Fruit fly (Drosophila melanogaster) whole organism, adult: ENCODE measurements around the gene CG43645.

ENCODE experiments used
- CG11617 ChIP-seq: fragments of 200-800 bp; sonication (Bioruptor generic); optimal IDR thresholded peaks from 2 replicates; lab custom pipeline; 2017; ENCODE audit warnings: mild to moderate bottlenecking, missing biosample characterization, missing genetic modification reagents, missing genetic modification characterization
- CG12768 ChIP-seq: fragments of 200-800 bp; sonication (Bioruptor generic); optimal IDR thresholded peaks from 2 replicates; lab custom pipeline; 2017; ENCODE audit warnings: missing biosample characterization, missing genetic modification characterization, mild to moderate bottlenecking, moderate library complexity, missing genetic modification reagents
- CG14711 ChIP-seq: fragments of 200-800 bp; sonication (Bioruptor generic); optimal IDR thresholded peaks from 2 replicates; lab custom pipeline; 2018; ENCODE audit warnings: missing biosample characterization, mild to moderate bottlenecking, missing genetic modification characterization, moderate library complexity
- CG1620 ChIP-seq: fragments of 200-800 bp; sonication (Bioruptor generic); optimal IDR thresholded peaks from 2 replicates; lab custom pipeline; 2016; ENCODE audit warnings: missing biosample characterization, missing genetic modification characterization
- CG33017 ChIP-seq: fragments of 200-800 bp; sonication (Bioruptor generic); optimal IDR thresholded peaks from 2 replicates; lab custom pipeline; 2018; ENCODE audit warnings: missing biosample characterization, mild to moderate bottlenecking, missing genetic modification characterization, moderate library complexity
- CG5204 ChIP-seq: fragments of 200-800 bp; sonication (Bioruptor generic); optimal IDR thresholded peaks from 2 replicates; lab custom pipeline; 2016; ENCODE audit warnings: missing biosample characterization, missing genetic modification characterization
- CG7045 ChIP-seq: fragments of 200-800 bp; sonication (Bioruptor generic); optimal IDR thresholded peaks from 2 replicates; lab custom pipeline; 2017; ENCODE audit warnings: missing biosample characterization, mild to moderate bottlenecking, missing genetic modification characterization
- CG7101 ChIP-seq: fragments of 200-800 bp; sonication (Bioruptor generic); optimal IDR thresholded peaks from 2 replicates; lab custom pipeline; 2018; ENCODE audit warnings: missing biosample characterization, mild to moderate bottlenecking, missing genetic modification characterization, moderate library complexity
- Clk ChIP-seq: fragments of 200-800 bp; sonication (Bioruptor generic); optimal IDR thresholded peaks from 2 replicates; lab custom pipeline; 2017; ENCODE audit warnings: missing biosample characterization, missing genetic modification characterization
- Crg-1 ChIP-seq: fragments of 200-800 bp; sonication (Bioruptor generic); optimal IDR thresholded peaks from 2 replicates; lab custom pipeline; 2016; ENCODE audit warnings: missing biosample characterization, missing genetic modification characterization
- Hr96 ChIP-seq: fragments of 200-800 bp; sonication (Bioruptor generic); optimal IDR thresholded peaks from 2 replicates; lab custom pipeline; 2016; ENCODE audit warnings: missing biosample characterization, missing genetic modification characterization
- Mnt ChIP-seq: fragments of 200-800 bp; sonication (Bioruptor generic); optimal IDR thresholded peaks from 2 replicates; lab custom pipeline; 2016; ENCODE audit warnings: missing biosample characterization, mild to moderate bottlenecking, missing genetic modification characterization
- bab1 ChIP-seq: fragments of 200-800 bp; sonication (Bioruptor generic); optimal IDR thresholded peaks from 3 replicates; lab custom pipeline; 2019; ENCODE audit warnings: missing biosample characterization, mild to moderate bottlenecking, missing genetic modification characterization, moderate library complexity
- cic ChIP-seq: fragments of 200-800 bp; sonication (Bioruptor generic); optimal IDR thresholded peaks from 2 replicates; lab custom pipeline; 2017; ENCODE audit warnings: missing biosample characterization, mild to moderate bottlenecking, missing genetic modification characterization, moderate library complexity
- cnc ChIP-seq, 2 experiments: fragments of >200 bp; optimal IDR thresholded peaks; 2 replicates each; lab custom pipeline; 2017
- kay ChIP-seq: fragments of 200-800 bp; sonication (Bioruptor generic); peaks from one replicate; lab custom pipeline; 2016; ENCODE audit warnings: missing biosample characterization, missing genetic modification characterization, borderline replicate concordance
- ovo ChIP-seq: fragments of 200-800 bp; sonication (Bioruptor generic); optimal IDR thresholded peaks from 2 replicates; lab custom pipeline; 2016; ENCODE audit warnings: missing biosample characterization, missing genetic modification characterization
- pad ChIP-seq: fragments of 200-800 bp; sonication (Bioruptor generic); optimal IDR thresholded peaks from 3 replicates; lab custom pipeline; 2017; ENCODE audit warnings: missing biosample characterization, missing genetic modification characterization, mild to moderate bottlenecking, moderate library complexity, missing genetic modification reagents
- tj ChIP-seq: fragments of 200-800 bp; sonication (Bioruptor generic); optimal IDR thresholded peaks from 3 replicates; lab custom pipeline; 2017; ENCODE audit warnings: missing biosample characterization, mild to moderate bottlenecking, missing genetic modification characterization, moderate library complexity
- toe ChIP-seq: fragments of 200-800 bp; sonication (Bioruptor generic); optimal IDR thresholded peaks from 2 replicates; lab custom pipeline; 2016; ENCODE audit warnings: missing biosample characterization, missing genetic modification characterization

Gene CG43645

dm6 chr2L:17466950-17467349 is 18.6 kb upstream of the CG43645 start:
- no peak for TF ChIP-seq CG1620 (GFP tag; lab: Kevin White, UChicago)
- TF ChIP-seq Crg-1, result no peak
- TF ChIP-seq Hr96 (GFP tag; lab: Kevin White, UChicago), result no peak
- TF ChIP-seq CG14711, result no peak
- TF ChIP-seq cic (GFP tag; lab: Kevin White, UChicago), result no peak

DNA sequence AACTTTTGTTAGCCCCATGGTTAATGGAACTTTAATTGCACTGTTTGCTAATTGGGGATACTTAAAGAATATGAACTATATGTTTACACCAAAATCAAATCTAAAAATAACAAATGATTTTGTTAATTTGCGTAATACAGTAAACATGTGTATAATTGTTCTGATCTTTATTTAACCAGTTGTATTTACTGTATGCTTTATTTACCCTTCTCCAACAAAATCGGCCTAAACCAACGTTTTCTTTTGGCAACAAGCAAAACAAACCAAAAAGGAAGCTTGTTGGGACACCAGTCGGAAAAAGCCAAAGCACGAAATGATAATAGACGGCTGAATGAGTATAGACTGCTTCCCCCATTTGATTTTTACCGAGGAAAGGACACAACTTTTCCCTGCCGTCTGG is 14.9 kb upstream of the CG43645 start:
- TF ChIP-seq toe (GFP tag; lab: Kevin White, UChicago) (no peak), CG11617 (GFP tag; lab: Kevin White, UChicago) (no peak), kay (no peak), ovo (GFP tag; lab: Kevin White, UChicago) (no peak), cnc (optimal IDR thresholded peaks at IDR 0.05; lab: Kevin White, UChicago) (no peak), pad (GFP tag; lab: Kevin White, UChicago) (no peak), cic (GFP tag; lab: Kevin White, UChicago) (no peak), CG14711 (no peak), Mnt (GFP tag; lab: Kevin White, UChicago) (no peak), bab1 (GFP tag; lab: Kevin White, UChicago) (no peak), CG1620 (GFP tag; lab: Kevin White, UChicago) (no peak), CG7045 (GFP tag; lab: Kevin White, UChicago) (no peak), CG12768 (GFP tag; lab: Kevin White, UChicago) (no peak), CG7101 (no peak), Clk (GFP tag; lab: Kevin White, UChicago) (no peak), Crg-1 (no peak)

dm6 chr2L:17471524-17471923 is 14.0 kb upstream of the CG43645 start, which contains the start of gene Sgt:
Gene Sgt (plus strand): TSS chr2L:17471603.
- no peak for TF ChIP-seq pad (GFP tag; lab: Kevin White, UChicago)
- no peak for TF ChIP-seq tj (GFP tag; lab: Kevin White, UChicago)
- no peak for TF ChIP-seq ovo (GFP tag; lab: Kevin White, UChicago)

DNA sequence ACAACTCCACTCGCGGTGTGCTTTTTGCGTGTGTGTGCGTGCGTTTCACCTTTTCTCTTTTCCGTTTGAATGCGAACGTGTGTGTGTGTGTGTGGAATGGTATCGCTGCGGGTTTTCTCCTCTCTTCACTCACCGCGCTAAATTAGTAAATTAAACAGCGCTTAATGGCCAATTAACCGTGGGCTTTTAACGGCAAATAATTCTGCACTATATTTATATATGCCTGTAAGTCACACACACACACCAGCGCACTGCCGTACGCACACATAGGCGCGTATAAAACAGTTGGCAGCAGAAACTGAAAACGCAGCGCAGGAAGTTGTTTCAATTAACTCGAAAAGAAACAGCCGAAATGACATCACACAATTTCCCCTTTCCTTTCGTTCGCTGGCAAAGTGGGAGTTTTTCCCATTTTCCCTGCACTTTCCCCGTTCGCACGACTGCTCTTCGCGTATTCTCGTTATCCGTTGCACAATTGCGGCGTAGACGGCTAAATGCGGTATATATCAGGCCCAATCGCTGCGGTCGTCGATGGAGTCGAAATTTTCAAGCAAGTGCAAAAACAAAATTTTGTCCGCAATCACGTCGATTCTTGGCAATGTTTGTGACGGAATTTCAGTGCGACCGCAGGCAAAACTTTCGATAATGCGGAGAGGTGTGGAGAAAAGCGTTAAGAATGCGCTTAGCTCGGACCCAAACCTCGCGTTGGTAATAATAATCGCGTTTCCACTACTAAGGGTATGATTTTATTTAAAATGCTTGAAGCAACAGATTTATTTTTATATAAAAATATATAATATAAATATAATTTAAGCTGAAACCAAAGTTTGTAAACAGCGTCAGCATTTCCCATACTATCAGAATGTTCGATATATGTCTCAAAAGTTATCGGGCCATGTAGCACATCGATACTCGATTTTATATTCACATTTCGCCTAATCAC is 12.7 kb upstream of the CG43645 start, which contains the start of gene BicD:
Gene BicD, minus strand, starts transcription at position 634 of the 943 bp plus-strand sequence.
- TF ChIP-seq CG14711 (peak; percentile 6), pad (GFP tag; lab: Kevin White, UChicago) (peak; percentile 37), ovo (GFP tag; lab: Kevin White, UChicago) (peak; percentile 40), CG1620 (GFP tag; lab: Kevin White, UChicago) (no peak), cnc (optimal IDR thresholded peaks at IDR 0.05; lab: Kevin White, UChicago) (no peak), Mnt (GFP tag; lab: Kevin White, UChicago) (no peak), CG11617 (GFP tag; lab: Kevin White, UChicago) (peak; percentile 36), CG7045 (GFP tag; lab: Kevin White, UChicago) (peak; percentile 4), CG12768 (GFP tag; lab: Kevin White, UChicago) (peak; percentile 54), toe (GFP tag; lab: Kevin White, UChicago) (no peak), Clk (GFP tag; lab: Kevin White, UChicago) (no peak), tj (GFP tag; lab: Kevin White, UChicago) (peak; percentile 4), cic (GFP tag; lab: Kevin White, UChicago) (no peak), bab1 (GFP tag; lab: Kevin White, UChicago) (peak; percentile 38)

dm6 chr2L:17477710-17478109 is 7.8 kb upstream of the CG43645 start, which contains the start of gene cass:
Gene cass (minus strand): TSS chr2L:17477888.
- TF ChIP-seq cnc (optimal IDR thresholded peaks at IDR 0.05; lab: Kevin White, UChicago), result no peak
- no peak for TF ChIP-seq toe (GFP tag; lab: Kevin White, UChicago)
- TF ChIP-seq ovo (GFP tag; lab: Kevin White, UChicago), result peak; percentile 98
- TF ChIP-seq tj (GFP tag; lab: Kevin White, UChicago), result no peak
- no peak for TF ChIP-seq kay
- TF ChIP-seq CG11617 (GFP tag; lab: Kevin White, UChicago), result peak; percentile 8
- TF ChIP-seq CG7101, result no peak
- no peak for TF ChIP-seq CG12768 (GFP tag; lab: Kevin White, UChicago)
- TF ChIP-seq CG14711, result no peak
- no peak for TF ChIP-seq CG1620 (GFP tag; lab: Kevin White, UChicago)
- TF ChIP-seq Clk (GFP tag; lab: Kevin White, UChicago), result no peak
- TF ChIP-seq Mnt (GFP tag; lab: Kevin White, UChicago), result peak; percentile 33
- TF ChIP-seq cic (GFP tag; lab: Kevin White, UChicago), result peak; percentile 18
- no peak for TF ChIP-seq CG33017 (tag; lab: Kevin White, UChicago)
- TF ChIP-seq Crg-1, result no peak
- no peak for TF ChIP-seq CG5204 (GFP tag; lab: Kevin White, UChicago)
- TF ChIP-seq pad (GFP tag; lab: Kevin White, UChicago), result peak; percentile 19
- peak; percentile 73 for TF ChIP-seq bab1 (GFP tag; lab: Kevin White, UChicago)
- no peak for TF ChIP-seq CG7045 (GFP tag; lab: Kevin White, UChicago)
- no peak for TF ChIP-seq Hr96 (GFP tag; lab: Kevin White, UChicago)
